Worm (Caenorhabditis elegans) whole organism, L4 larva: ENCODE measurements around the gene F01D5.7.

Experiments used
- F44E2.7 ChIP-seq: fragments of 200-800 bp; sonication (Bioruptor generic); IDR thresholded peaks from 2 replicates; pipeline ENCODE4 v2.1.2; 2022; ENCODE audit warnings: missing genetic modification characterization, missing compliant biosample characterization
- T20F7.1 ChIP-seq: fragments of 200-800 bp; sonication (Bioruptor generic); optimal IDR thresholded peaks from 2 replicates; lab custom pipeline; 2018; ENCODE audit warnings: mild to moderate bottlenecking, missing genetic modification characterization, missing compliant biosample characterization
- T26A8.4 ChIP-seq: fragments of 200-800 bp; sonication (Bioruptor generic); IDR thresholded peaks from 2 replicates; pipeline ENCODE4 v1.3.6; 2022; ENCODE audit warnings: missing genetic modification characterization, missing compliant biosample characterization
- Y48G9A.11 ChIP-seq: fragments of 200-800 bp; sonication (Bioruptor generic); IDR thresholded peaks from 2 replicates; pipeline ENCODE4 v1.3.6; 2022; ENCODE audit warnings: missing genetic modification reagents, missing genetic modification characterization, missing compliant biosample characterization
- Y5F2A.4 ChIP-seq: fragments of 200-800 bp; sonication (Bioruptor generic); optimal IDR thresholded peaks from 2 replicates; lab custom pipeline; 2018; ENCODE audit warnings: mild to moderate bottlenecking, missing genetic modification characterization, missing compliant biosample characterization
- Y75B8A.6 ChIP-seq: fragments of 200-800 bp; sonication (Bioruptor generic); IDR thresholded peaks from 2 replicates; pipeline ENCODE4 v1.3.6; 2022; ENCODE audit warnings: missing genetic modification reagents, missing genetic modification characterization, missing compliant biosample characterization
- ZK337.2 ChIP-seq: fragments of 200-800 bp; sonication (Bioruptor generic); IDR thresholded peaks from 2 replicates; pipeline ENCODE4 v1.3.6; 2022; ENCODE audit warnings: missing genetic modification reagents, missing genetic modification characterization, missing compliant biosample characterization
- ZK546.5 ChIP-seq, 2 experiments: sonication (generic microtip); optimal IDR thresholded peaks; 2 replicates each; lab custom pipeline; 2017; ENCODE audit warnings: missing biosample characterization in 2 of 2, missing genetic modification characterization in 2 of 2
- ama-1 ChIP-seq: fragments of 150-350 bp; optimal IDR thresholded peaks from 2 replicates; lab custom pipeline; 2014; ENCODE audit warnings: inconsistent platforms, mixed read lengths
- ceh-20 ChIP-seq: fragments of 200-800 bp; sonication (Bioruptor generic); IDR thresholded peaks from 2 replicates; pipeline ENCODE4 v1.3.6; 2022; ENCODE audit warnings: missing genetic modification reagents, missing genetic modification characterization, missing compliant biosample characterization
- ceh-32 ChIP-seq: sonication (generic microtip); optimal IDR thresholded peaks from 2 replicates; lab custom pipeline; 2016; ENCODE audit warnings: mild to moderate bottlenecking, missing genetic modification characterization, missing compliant biosample characterization; ENCODE audit not compliant: poor library complexity
- ces-1 ChIP-seq: fragments of 150-350 bp; sonication (generic microtip); optimal IDR thresholded peaks from 4 replicates; lab custom pipeline; 2014; ENCODE audit warnings: missing biosample characterization, missing genetic modification reagents, missing genetic modification characterization
- cey-2 ChIP-seq: sonication (generic microtip); optimal IDR thresholded peaks from 3 replicates; lab custom pipeline; 2017; ENCODE audit warnings: missing genetic modification characterization, mild to moderate bottlenecking, missing compliant biosample characterization, antibody characterized with exemption, borderline replicate concordance; ENCODE audit not compliant: insufficient read depth
- daf-12 ChIP-seq: fragments of 150-350 bp; optimal IDR thresholded peaks from 2 replicates; lab custom pipeline; 2014; ENCODE audit warnings: missing biosample characterization, missing genetic modification reagents, missing genetic modification characterization
- daf-16 ChIP-seq, 3 experiments: sonication (generic microtip); optimal IDR thresholded peaks; 2 replicates each; lab custom pipeline; 2016 to 2017; ENCODE audit warnings: missing genetic modification characterization in 3 of 3, missing genetic modification reagents in 3 of 3, mild to moderate bottlenecking in 2 of 3, missing compliant biosample characterization in 2 of 3, missing biosample characterization in 1 of 3, moderate library complexity in 1 of 3
- daf-19 ChIP-seq: fragments of 200-800 bp; sonication (Bioruptor generic); conservative IDR thresholded peaks from 2 replicates; pipeline ENCODE4 v1.3.6; 2022; ENCODE audit warnings: missing genetic modification characterization, missing compliant biosample characterization
- daf-8 ChIP-seq: fragments of 200-800 bp; sonication (Bioruptor generic); IDR thresholded peaks from 2 replicates; pipeline ENCODE4 v1.3.6; 2022; ENCODE audit warnings: missing genetic modification characterization, missing compliant biosample characterization
- dmd-9 ChIP-seq: fragments of 200-800 bp; sonication (Bioruptor generic); IDR thresholded peaks from 2 replicates; pipeline ENCODE4 v1.3.6; 2022; ENCODE audit warnings: missing genetic modification reagents, missing genetic modification characterization, missing compliant biosample characterization
- dpl-1 ChIP-seq: fragments of 150-350 bp; optimal IDR thresholded peaks from 2 replicates; lab custom pipeline; 2014; ENCODE audit warnings: missing biosample characterization, missing genetic modification reagents, missing genetic modification characterization
- duxl-1 ChIP-seq: sonication (generic microtip); optimal IDR thresholded peaks from 2 replicates; lab custom pipeline; 2016; ENCODE audit warnings: mild to moderate bottlenecking, missing genetic modification characterization, moderate library complexity, missing compliant biosample characterization; ENCODE audit not compliant: poor library complexity
- egl-43 ChIP-seq: fragments of 200-800 bp; sonication (Bioruptor generic); IDR thresholded peaks from 2 replicates; pipeline ENCODE4 v1.3.6; 2022; ENCODE audit warnings: missing genetic modification reagents, missing genetic modification characterization, missing compliant biosample characterization
- fkh-10 ChIP-seq: fragments of 150-350 bp; optimal IDR thresholded peaks from 2 replicates; lab custom pipeline; 2014; ENCODE audit warnings: missing biosample characterization, missing genetic modification reagents, missing genetic modification characterization
- fos-1 ChIP-seq: fragments of 150-350 bp; optimal IDR thresholded peaks from 2 replicates; lab custom pipeline; 2014; ENCODE audit warnings: missing biosample characterization, missing genetic modification characterization
- gei-8 ChIP-seq: fragments of 200-800 bp; sonication (Bioruptor generic); optimal IDR thresholded peaks from 2 replicates; lab custom pipeline; 2018; ENCODE audit warnings: mild to moderate bottlenecking, missing genetic modification characterization, missing compliant biosample characterization
- hlh-11 ChIP-seq: fragments of 200-800 bp; sonication (Bioruptor generic); optimal IDR thresholded peaks from 2 replicates; lab custom pipeline; 2018; ENCODE audit warnings: mild to moderate bottlenecking, missing genetic modification characterization, missing compliant biosample characterization
- lin-1 ChIP-seq: fragments of 200-800 bp; sonication (Bioruptor generic); IDR thresholded peaks from 2 replicates; pipeline ENCODE4 v1.3.6; 2022; ENCODE audit warnings: missing genetic modification reagents, missing genetic modification characterization, missing compliant biosample characterization
- lin-29 ChIP-seq: fragments of 200-800 bp; sonication (Bioruptor generic); IDR thresholded peaks from 2 replicates; pipeline ENCODE4 v1.3.6; 2022; ENCODE audit warnings: missing genetic modification reagents, missing genetic modification characterization, missing compliant biosample characterization
- lsy-2 ChIP-seq, 2 experiments: fragments of 150-350 bp in 1 of 2; sonication (generic microtip) in 1 of 2; optimal IDR thresholded peaks; 2 replicates each; lab custom pipeline; 2014 to 2017; ENCODE audit warnings: missing biosample characterization in 2 of 2, missing genetic modification characterization in 2 of 2
- madf-5 ChIP-seq, 2 experiments: fragments of 200-800 bp; sonication (Bioruptor generic); IDR thresholded peaks; 2 replicates each; pipeline ENCODE4 v1.3.6; 2022; ENCODE audit warnings: missing compliant biosample characterization in 2 of 2, missing genetic modification characterization in 2 of 2
- mes-2 ChIP-seq: sonication (generic microtip); optimal IDR thresholded peaks from 2 replicates; lab custom pipeline; 2016; ENCODE audit warnings: missing genotype, mild to moderate bottlenecking, missing genetic modification characterization, missing compliant biosample characterization; ENCODE audit not compliant: poor library complexity, severe bottlenecking
- mxl-3 ChIP-seq: fragments of 200-800 bp; sonication (Bioruptor generic); optimal IDR thresholded peaks from 2 replicates; lab custom pipeline; 2018; ENCODE audit warnings: mild to moderate bottlenecking, missing genetic modification characterization, missing compliant biosample characterization
- nhr-237 ChIP-seq: sonication (generic microtip); optimal IDR thresholded peaks from 2 replicates; lab custom pipeline; 2017; ENCODE audit warnings: missing biosample characterization, missing genetic modification characterization
- nhr-28 ChIP-seq: fragments of 150-350 bp; optimal IDR thresholded peaks from 2 replicates; lab custom pipeline; 2014; ENCODE audit warnings: missing biosample characterization, missing genetic modification characterization
- nhr-41 ChIP-seq: fragments of 200-800 bp; sonication (Bioruptor generic); IDR thresholded peaks from 2 replicates; pipeline ENCODE4 v1.3.6; 2022; ENCODE audit warnings: missing genetic modification reagents, missing genetic modification characterization, missing compliant biosample characterization
- nhr-6 ChIP-seq: fragments of 150-350 bp; optimal IDR thresholded peaks from 2 replicates; lab custom pipeline; 2014; ENCODE audit warnings: missing biosample characterization, missing genetic modification characterization
- nhr-77 ChIP-seq: fragments of 150-350 bp; optimal IDR thresholded peaks from 2 replicates; lab custom pipeline; 2014; ENCODE audit warnings: missing biosample characterization, missing genetic modification characterization
- pha-4 ChIP-seq, 2 experiments: fragments of 150-350 bp in 1 of 2; fragments of 200-800 bp in 1 of 2; sonication (Bioruptor generic) in 1 of 2; IDR thresholded peaks in 1 of 2; optimal IDR thresholded peaks in 1 of 2; 2 replicates each; pipeline versions ENCODE4 v1.3.6 to Lab custom; 2014 to 2022; ENCODE audit warnings: missing genetic modification characterization in 2 of 2, missing genetic modification reagents in 2 of 2, missing biosample characterization in 1 of 2, missing compliant biosample characterization in 1 of 2
- pqm-1 ChIP-seq: sonication (generic microtip); optimal IDR thresholded peaks from 2 replicates; lab custom pipeline; 2017; ENCODE audit warnings: missing biosample characterization, missing genetic modification characterization
- rbr-2 ChIP-seq: sonication (generic microtip); optimal IDR thresholded peaks from 2 replicates; lab custom pipeline; 2016; ENCODE audit warnings: missing genotype, missing genetic modification characterization, missing compliant biosample characterization
- saeg-2 ChIP-seq: fragments of 200-800 bp; sonication (Bioruptor generic); IDR thresholded peaks from 2 replicates; pipeline ENCODE4 v1.3.6; 2022; ENCODE audit warnings: missing genetic modification reagents, missing genetic modification characterization, missing compliant biosample characterization
- sdz-12 ChIP-seq: fragments of 200-800 bp; sonication (Bioruptor generic); optimal IDR thresholded peaks from 2 replicates; lab custom pipeline; 2018; ENCODE audit warnings: mild to moderate bottlenecking, missing genetic modification characterization, missing compliant biosample characterization
- snpc-1.2 ChIP-seq: fragments of 200-800 bp; sonication (Bioruptor generic); IDR thresholded peaks from 2 replicates; pipeline ENCODE4 v1.3.6; 2022; ENCODE audit warnings: missing genetic modification reagents, missing genetic modification characterization, missing compliant biosample characterization
- snpc-4 ChIP-seq: fragments of 150-350 bp; optimal IDR thresholded peaks from 2 replicates; lab custom pipeline; 2014; ENCODE audit warnings: missing biosample characterization, missing genetic modification characterization
- spr-1 ChIP-seq: sonication (generic microtip); optimal IDR thresholded peaks from 2 replicates; lab custom pipeline; 2016; ENCODE audit warnings: mild to moderate bottlenecking, missing genetic modification characterization, missing compliant biosample characterization
- tra-1 ChIP-seq: fragments of 200-800 bp; sonication (Bioruptor generic); IDR thresholded peaks from 2 replicates; pipeline ENCODE4 v1.3.6; 2022; ENCODE audit warnings: missing genetic modification reagents, missing genetic modification characterization, missing compliant biosample characterization
- unc-39 ChIP-seq: sonication (generic microtip); optimal IDR thresholded peaks from 2 replicates; lab custom pipeline; 2017; ENCODE audit warnings: missing biosample characterization, missing genetic modification characterization
- zag-1 ChIP-seq: fragments of 150-350 bp; optimal IDR thresholded peaks from 2 replicates; lab custom pipeline; 2014; ENCODE audit warnings: missing biosample characterization, missing genetic modification characterization
- zfp-3 ChIP-seq: fragments of 200-800 bp; sonication (Bioruptor generic); conservative IDR thresholded peaks from 2 replicates; pipeline ENCODE4 v1.3.6; 2022; ENCODE audit warnings: missing genetic modification reagents, missing genetic modification characterization, missing compliant biosample characterization
- ztf-11 ChIP-seq: fragments of 150-350 bp; optimal IDR thresholded peaks from 2 replicates; lab custom pipeline; 2014; ENCODE audit warnings: missing biosample characterization, missing genetic modification characterization
- ztf-7 ChIP-seq: fragments of 150-350 bp; optimal IDR thresholded peaks from 2 replicates; lab custom pipeline; 2014; ENCODE audit warnings: missing biosample characterization, missing genetic modification characterization

The F01D5.7 gene

ce11 chrII:14059767-14060166 lies 51.3 kb downstream of the F01D5.7 start, which contains the start of gene rpb-11 (continued):
- TF ChIP-seq pha-4 (GFP tag; IDR thresholded peaks at IDR 0.05; lab: Robert Waterston, UW) (peak; percentile 89; the same call in 1 of the 2 replicates), pha-4 (tag; optimal IDR thresholded peaks at IDR 0.05; lab: Kevin White, UChicago) (peak; percentile 41), egl-43 (GFP tag; lab: Robert Waterston, UW) (peak; percentile 78), lsy-2 (tag; optimal IDR thresholded peaks at IDR 0.05; lab: Kevin White, UChicago) (peak; percentile 45 to 96), fkh-10 (GFP tag; lab: Kevin White, UChicago) (peak; percentile 88), Y75B8A.6 (GFP tag; lab: Robert Waterston, UW) (no peak), T20F7.1 (GFP tag; lab: Kevin White, UChicago) (no peak), saeg-2 (GFP tag; lab: Robert Waterston, UW) (peak; percentile 71), fos-1 (tag; lab: Kevin White, UChicago) (no peak), F44E2.7 (GFP tag; lab: Robert Waterston, UW) (no peak), T26A8.4 (GFP tag; lab: Robert Waterston, UW) (peak; percentile 95), ama-1 (lab: Kevin White, UChicago) (peak; percentile 29), duxl-1 (peak; percentile 94), lin-29 (GFP tag; lab: Robert Waterston, UW) (peak; percentile 83), unc-39 (no peak), ceh-20 (peak; percentile 83; the same call in 1 of the 2 replicates), mes-2 (tag; lab: Kevin White, UChicago) (peak; percentile 97), hlh-11 (tag; lab: Kevin White, UChicago) (peak; percentile 84), nhr-77 (tag; lab: Kevin White, UChicago) (peak; percentile 99), Y48G9A.11 (peak; percentile 47; the same call in 1 of the 2 replicates), rbr-2 (tag; lab: Kevin White, UChicago) (peak; percentile 91), ces-1 (GFP tag; lab: Kevin White, UChicago) (peak; percentile 7), pqm-1 (tag; lab: Kevin White, UChicago) (no peak), lin-1 (peak; percentile 81; the same call in 1 of the 2 replicates), ztf-11 (tag; lab: Kevin White, UChicago) (no peak), nhr-41 (no peak), gei-8 (GFP tag; lab: Kevin White, UChicago) (no peak), daf-19 (GFP tag; lab: Robert Waterston, UW) (no peak), daf-16 (GFP tag; optimal IDR thresholded peaks at IDR 0.05; lab: Kevin White, UChicago) (peak in 1 of 2 experiments; percentile 77), daf-16 (tag; optimal IDR thresholded peaks at IDR 0.05; lab: Kevin White, UChicago) (peak; percentile 62), nhr-237 (tag; lab: Kevin White, UChicago) (no peak), madf-5 (GFP tag; IDR thresholded peaks at IDR 0.05; lab: Robert Waterston, UW) (0 out of 4 replicates have a peak, but pooled peaks of 1 of the 2 experiments have one; percentile 53), daf-8 (GFP tag; lab: Robert Waterston, UW) (no peak), nhr-28 (tag; lab: Kevin White, UChicago) (peak; percentile 76), Y5F2A.4 (GFP tag; lab: Kevin White, UChicago) (no peak), sdz-12 (GFP tag; lab: Kevin White, UChicago) (no peak), nhr-6 (peak; percentile 87), dpl-1 (GFP tag; lab: Kevin White, UChicago) (peak; percentile 99), zag-1 (tag; lab: Kevin White, UChicago) (no peak), zfp-3 (GFP tag; lab: Robert Waterston, UW) (peak; percentile 85), ceh-32 (tag; lab: Kevin White, UChicago) (peak; percentile 48), spr-1 (tag; lab: Kevin White, UChicago) (peak; percentile 93), ZK337.2 (0 out of 2 replicates have a peak, but pooled peaks have one; percentile 7), snpc-1.2 (GFP tag; lab: Robert Waterston, UW) (no peak), daf-12 (no peak), mxl-3 (GFP tag; lab: Kevin White, UChicago) (peak; percentile 47), snpc-4 (tag; lab: Kevin White, UChicago) (no peak), dmd-9 (GFP tag; lab: Robert Waterston, UW) (peak; percentile 72; the same call in 1 of the 2 replicates), tra-1 (GFP tag; lab: Robert Waterston, UW) (peak; percentile 73), cey-2 (tag; lab: Kevin White, UChicago) (no peak), ZK546.5 (tag; optimal IDR thresholded peaks at IDR 0.05; lab: Kevin White, UChicago) (peak in 1 of 2 experiments; percentile 41), ztf-7 (tag; lab: Kevin White, UChicago) (peak; percentile 85)
